Worm (Caenorhabditis elegans): ENCODE data around the gene dpf-7.

ce11 chrIV:4814185-4814584, 11.8 kb upstream of the dpf-7 start, which contains the start of gene srw-94:
- no peak for TF ChIP-seq unc-62 (GFP tag; optimal IDR thresholded peaks at IDR 0.05)
- TF ChIP-seq nhr-77 (tag; optimal IDR thresholded peaks at IDR 0.05) = no peak
- TF ChIP-seq elt-3 (tag; optimal IDR thresholded peaks at IDR 0.05) = no peak
- no peak for TF ChIP-seq snpc-4 (tag; optimal IDR thresholded peaks at IDR 0.05)
- no peak for TF ChIP-seq lsy-2 (tag; optimal IDR thresholded peaks at IDR 0.05)
- no peak for TF ChIP-seq nhr-90 (tag; optimal IDR thresholded peaks at IDR 0.05; ENCODE audit: poor library complexity)
- TF ChIP-seq lin-35 (GFP tag; optimal IDR thresholded peaks at IDR 0.05) = no peak
- no peak for TF ChIP-seq ztf-4 (tag; optimal IDR thresholded peaks at IDR 0.05)
- no peak for TF ChIP-seq nhr-237 (tag; optimal IDR thresholded peaks at IDR 0.05)
- TF ChIP-seq fkh-8 (tag; optimal IDR thresholded peaks at IDR 0.05) = no peak
- no peak for TF ChIP-seq grh-1 (GFP tag; IDR thresholded peaks at IDR 0.05)
- TF ChIP-seq fos-1 (tag; optimal IDR thresholded peaks at IDR 0.05) = no peak

All from whole organism, L1 larva.